Fruit fly (Drosophila melanogaster) whole organism, adult: ENCODE data around the gene CG8149.
A peak's percentile ranks its signal among the peaks of the same experiment; 100 is the strongest.

ENCODE experiments used
- CG11617 ChIP-seq: fragments of 200-800 bp; sonication (Bioruptor generic); optimal IDR thresholded peaks from 2 replicates; lab custom pipeline; 2017; ENCODE audit warnings: mild to moderate bottlenecking, missing biosample characterization, missing genetic modification reagents, missing genetic modification characterization
- CG12768 ChIP-seq: fragments of 200-800 bp; sonication (Bioruptor generic); optimal IDR thresholded peaks from 2 replicates; lab custom pipeline; 2017; ENCODE audit warnings: missing biosample characterization, missing genetic modification characterization, mild to moderate bottlenecking, moderate library complexity, missing genetic modification reagents
- CG14711 ChIP-seq: fragments of 200-800 bp; sonication (Bioruptor generic); optimal IDR thresholded peaks from 2 replicates; lab custom pipeline; 2018; ENCODE audit warnings: missing biosample characterization, mild to moderate bottlenecking, missing genetic modification characterization, moderate library complexity
- CG1620 ChIP-seq: fragments of 200-800 bp; sonication (Bioruptor generic); optimal IDR thresholded peaks from 2 replicates; lab custom pipeline; 2016; ENCODE audit warnings: missing biosample characterization, missing genetic modification characterization
- CG33017 ChIP-seq: fragments of 200-800 bp; sonication (Bioruptor generic); optimal IDR thresholded peaks from 2 replicates; lab custom pipeline; 2018; ENCODE audit warnings: missing biosample characterization, mild to moderate bottlenecking, missing genetic modification characterization, moderate library complexity
- CG5204 ChIP-seq: fragments of 200-800 bp; sonication (Bioruptor generic); optimal IDR thresholded peaks from 2 replicates; lab custom pipeline; 2016; ENCODE audit warnings: missing biosample characterization, missing genetic modification characterization
- CG7045 ChIP-seq: fragments of 200-800 bp; sonication (Bioruptor generic); optimal IDR thresholded peaks from 2 replicates; lab custom pipeline; 2017; ENCODE audit warnings: missing biosample characterization, mild to moderate bottlenecking, missing genetic modification characterization
- CG7101 ChIP-seq: fragments of 200-800 bp; sonication (Bioruptor generic); optimal IDR thresholded peaks from 2 replicates; lab custom pipeline; 2018; ENCODE audit warnings: missing biosample characterization, mild to moderate bottlenecking, missing genetic modification characterization, moderate library complexity
- Clk ChIP-seq: fragments of 200-800 bp; sonication (Bioruptor generic); optimal IDR thresholded peaks from 2 replicates; lab custom pipeline; 2017; ENCODE audit warnings: missing biosample characterization, missing genetic modification characterization
- Crg-1 ChIP-seq: fragments of 200-800 bp; sonication (Bioruptor generic); optimal IDR thresholded peaks from 2 replicates; lab custom pipeline; 2016; ENCODE audit warnings: missing biosample characterization, missing genetic modification characterization
- Hr96 ChIP-seq: fragments of 200-800 bp; sonication (Bioruptor generic); optimal IDR thresholded peaks from 2 replicates; lab custom pipeline; 2016; ENCODE audit warnings: missing biosample characterization, missing genetic modification characterization
- Mnt ChIP-seq: fragments of 200-800 bp; sonication (Bioruptor generic); optimal IDR thresholded peaks from 2 replicates; lab custom pipeline; 2016; ENCODE audit warnings: missing biosample characterization, mild to moderate bottlenecking, missing genetic modification characterization
- bab1 ChIP-seq: fragments of 200-800 bp; sonication (Bioruptor generic); optimal IDR thresholded peaks from 3 replicates; lab custom pipeline; 2019; ENCODE audit warnings: missing biosample characterization, mild to moderate bottlenecking, missing genetic modification characterization, moderate library complexity
- cic ChIP-seq: fragments of 200-800 bp; sonication (Bioruptor generic); optimal IDR thresholded peaks from 2 replicates; lab custom pipeline; 2017; ENCODE audit warnings: missing biosample characterization, mild to moderate bottlenecking, missing genetic modification characterization, moderate library complexity
- cnc ChIP-seq, 2 experiments: fragments of >200 bp; optimal IDR thresholded peaks; 2 replicates each; lab custom pipeline; 2017
- kay ChIP-seq: fragments of 200-800 bp; sonication (Bioruptor generic); peaks from one replicate; lab custom pipeline; 2016; ENCODE audit warnings: missing biosample characterization, missing genetic modification characterization, borderline replicate concordance
- ovo ChIP-seq: fragments of 200-800 bp; sonication (Bioruptor generic); optimal IDR thresholded peaks from 2 replicates; lab custom pipeline; 2016; ENCODE audit warnings: missing biosample characterization, missing genetic modification characterization
- pad ChIP-seq: fragments of 200-800 bp; sonication (Bioruptor generic); optimal IDR thresholded peaks from 3 replicates; lab custom pipeline; 2017; ENCODE audit warnings: missing biosample characterization, missing genetic modification characterization, mild to moderate bottlenecking, moderate library complexity, missing genetic modification reagents
- tj ChIP-seq: fragments of 200-800 bp; sonication (Bioruptor generic); optimal IDR thresholded peaks from 3 replicates; lab custom pipeline; 2017; ENCODE audit warnings: missing biosample characterization, mild to moderate bottlenecking, missing genetic modification characterization, moderate library complexity
- toe ChIP-seq: fragments of 200-800 bp; sonication (Bioruptor generic); optimal IDR thresholded peaks from 2 replicates; lab custom pipeline; 2016; ENCODE audit warnings: missing biosample characterization, missing genetic modification characterization

The CG8149 gene

dm6 chr3R:9503329-9504088 lies 947 bp upstream of the CG8149 start:
- TF ChIP-seq CG11617 (GFP tag; lab: Kevin White, UChicago) (peak; percentile 47), CG1620 (GFP tag; lab: Kevin White, UChicago) (no peak), Mnt (GFP tag; lab: Kevin White, UChicago) (peak; percentile 42), tj (peak; percentile 49), cic (GFP tag; lab: Kevin White, UChicago) (peak; percentile 69), CG33017 (tag; lab: Kevin White, UChicago) (peak; percentile 17), CG12768 (peak; percentile 60), CG14711 (tag; lab: Kevin White, UChicago) (no peak), Clk (GFP tag; lab: Kevin White, UChicago) (no peak), toe (GFP tag; lab: Kevin White, UChicago) (no peak), ovo (GFP tag; lab: Kevin White, UChicago) (no peak), CG7045 (GFP tag; lab: Kevin White, UChicago) (peak; percentile 52), Crg-1 (GFP tag; lab: Kevin White, UChicago) (no peak), CG7101 (tag; lab: Kevin White, UChicago) (peak; percentile 39)

dm6 chr3R:9510070-9510518 lies 5.6 kb downstream of the CG8149 start, which contains the start of gene rump:
rump (minus strand) TSS chr3R:9510324.
- TF ChIP-seq cic (GFP tag; lab: Kevin White, UChicago): peak; percentile 38
- no peak for TF ChIP-seq kay (GFP tag; lab: Kevin White, UChicago)
- TF ChIP-seq CG33017 (tag; lab: Kevin White, UChicago): no peak
- no peak for TF ChIP-seq CG7045 (GFP tag; lab: Kevin White, UChicago)
- no peak for TF ChIP-seq CG5204 (GFP tag; lab: Kevin White, UChicago)
- no peak for TF ChIP-seq Hr96 (GFP tag; lab: Kevin White, UChicago)
- no peak for TF ChIP-seq cnc (optimal IDR thresholded peaks at IDR 0.05; lab: Kevin White, UChicago)
- peak; percentile 58 for TF ChIP-seq tj
- TF ChIP-seq CG12768: no peak
- no peak for TF ChIP-seq toe (GFP tag; lab: Kevin White, UChicago)
- TF ChIP-seq bab1 (GFP tag; lab: Kevin White, UChicago): peak; percentile 76
- peak; percentile 35 for TF ChIP-seq CG7101 (tag; lab: Kevin White, UChicago)
- no peak for TF ChIP-seq Crg-1 (GFP tag; lab: Kevin White, UChicago)
- TF ChIP-seq CG14711 (tag; lab: Kevin White, UChicago): peak; percentile 33
- peak; percentile 39 for TF ChIP-seq CG11617 (GFP tag; lab: Kevin White, UChicago)
- peak; percentile 50 for TF ChIP-seq Mnt (GFP tag; lab: Kevin White, UChicago)
- TF ChIP-seq pad (GFP tag; lab: Kevin White, UChicago): peak; percentile 0
- TF ChIP-seq Clk (GFP tag; lab: Kevin White, UChicago): no peak

dm6 chr3R:9512193-9513051 lies 8.0 kb downstream of the CG8149 start:
- TF ChIP-seq cnc (optimal IDR thresholded peaks at IDR 0.05; lab: Kevin White, UChicago) (peak; percentile 70 to 88), Crg-1 (GFP tag; lab: Kevin White, UChicago) (no peak), CG5204 (GFP tag; lab: Kevin White, UChicago) (no peak), ovo (GFP tag; lab: Kevin White, UChicago) (no peak), Clk (GFP tag; lab: Kevin White, UChicago) (no peak)

- TF ChIP-seq CG1620 (GFP tag; lab: Kevin White, UChicago) (peak; percentile 94), bab1 (GFP tag; lab: Kevin White, UChicago) (peak; percentile 65), CG33017 (tag; lab: Kevin White, UChicago) (peak; percentile 49), CG11617 (GFP tag; lab: Kevin White, UChicago) (peak; percentile 76), CG5204 (GFP tag; lab: Kevin White, UChicago) (no peak), kay (GFP tag; lab: Kevin White, UChicago) (no peak), Mnt (GFP tag; lab: Kevin White, UChicago) (peak; percentile 87), Clk (GFP tag; lab: Kevin White, UChicago) (no peak), toe (GFP tag; lab: Kevin White, UChicago) (peak; percentile 97), CG7045 (GFP tag; lab: Kevin White, UChicago) (peak; percentile 76), cic (GFP tag; lab: Kevin White, UChicago) (no peak), cnc (optimal IDR thresholded peaks at IDR 0.05; lab: Kevin White, UChicago) (no peak), CG12768 (peak; percentile 73), CG14711 (tag; lab: Kevin White, UChicago) (peak; percentile 69), Hr96 (GFP tag; lab: Kevin White, UChicago) (no peak), pad (GFP tag; lab: Kevin White, UChicago) (peak; percentile 67), tj (peak; percentile 46), ovo (GFP tag; lab: Kevin White, UChicago) (peak; percentile 80), Crg-1 (GFP tag; lab: Kevin White, UChicago) (peak; percentile 86), CG7101 (tag; lab: Kevin White, UChicago) (peak; percentile 79)
Observed at dm6 chr3R:9513052-9513420, 8.6 kb downstream of the CG8149 start, which contains the start of the genes Ras85D and Rlb1. Ras85D (minus strand) TSS chr3R:9513067. Rlb1 (plus strand) TSS chr3R:9513327.
